Worm (Caenorhabditis elegans): Measurements from ENCODE around the gene F07C6.3.

DNA sequence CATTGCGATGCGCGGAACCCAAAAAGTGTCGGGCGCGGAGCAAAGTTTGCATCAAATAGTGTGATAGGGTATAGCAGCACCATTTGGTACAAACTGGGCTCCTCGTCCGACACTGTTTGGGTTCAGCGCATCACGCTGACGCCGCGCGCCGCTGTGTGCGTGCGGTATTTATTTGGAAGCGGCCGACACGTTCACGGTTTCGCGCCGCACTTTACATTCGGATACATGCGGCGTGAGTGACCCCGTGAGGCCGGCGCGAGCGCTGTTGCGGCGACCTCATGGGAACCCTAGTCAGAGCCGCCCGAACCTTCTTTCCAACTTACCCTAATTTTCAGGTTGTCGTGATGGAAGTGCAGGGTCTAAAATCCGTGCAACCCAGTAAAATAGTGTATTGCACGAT is 8.1 kb upstream of the F07C6.3 start:
- no peak for TF ChIP-seq klf-2 (GFP tag; conservative IDR thresholded peaks at IDR 0.05)
- TF ChIP-seq ztf-29 (GFP tag; IDR thresholded peaks at IDR 0.05), result no peak
- no peak for TF ChIP-seq flt-1 (GFP tag; IDR thresholded peaks at IDR 0.05)

Measured in whole organism, midembryonic.